Fruit fly (Drosophila melanogaster) whole organism: ENCODE measurements around the gene CG13907.

Experiments
- CG8478 ChIP-seq: fragments of >200 bp; optimal IDR thresholded peaks from 2 replicates; lab custom pipeline; 2018; ENCODE audit warnings: inconsistent platforms
- Dll ChIP-seq: fragments of >200 bp; optimal IDR thresholded peaks from 2 replicates; lab custom pipeline; 2017
- EcR ChIP-seq, 2 experiments: fragments of >200 bp; optimal IDR thresholded peaks; 2 replicates each; lab custom pipeline; 2017; ENCODE audit warnings: missing biosample characterization in 2 of 2, missing genetic modification characterization in 2 of 2, missing genetic modification reagents in 2 of 2
- pan ChIP-seq: fragments of >200 bp; optimal IDR thresholded peaks from 2 replicates; lab custom pipeline; 2017
- psq ChIP-seq: fragments of >200 bp; optimal IDR thresholded peaks from 2 replicates; lab custom pipeline; 2017
- usp ChIP-seq: fragments of >200 bp; optimal IDR thresholded peaks from 2 replicates; lab custom pipeline; 2017; ENCODE audit warnings: missing biosample characterization, missing genetic modification characterization, mixed read lengths

DNA sequence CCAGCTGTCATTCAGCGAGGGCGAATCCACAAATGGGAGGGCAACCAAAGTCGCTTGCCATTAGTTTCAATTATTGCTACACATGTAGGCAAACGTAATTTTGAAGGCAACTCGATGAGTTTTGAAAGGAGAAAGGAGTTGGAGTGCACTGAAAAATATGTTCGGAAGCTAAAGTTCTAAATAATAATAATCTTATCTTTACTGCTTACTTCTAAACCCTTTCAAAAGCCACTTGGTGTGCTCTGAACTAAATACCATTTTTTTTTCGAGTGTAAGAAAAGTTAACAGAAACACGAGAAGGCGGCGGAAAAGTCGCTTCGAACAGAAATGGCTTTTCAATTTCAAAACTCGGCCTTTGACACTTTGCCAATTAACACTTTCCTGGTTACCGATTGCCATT lies 38.2 kb downstream of the CG13907 start, which contains the start of gene Cep290:
- no peak for TF ChIP-seq CG8478
- TF ChIP-seq pan (lab: Kevin White, UChicago) = no peak
- TF ChIP-seq usp (GFP tag; lab: Kevin White, UChicago) = no peak
- no peak for TF ChIP-seq EcR (GFP tag; optimal IDR thresholded peaks at IDR 0.05; lab: Kevin White, UChicago)
- no peak for TF ChIP-seq Dll (lab: Kevin White, UChicago)
- TF ChIP-seq psq = no peak
